Fruit fly (Drosophila melanogaster): ENCODE results near the gene CG15047.

CG15047 gene

DNA sequence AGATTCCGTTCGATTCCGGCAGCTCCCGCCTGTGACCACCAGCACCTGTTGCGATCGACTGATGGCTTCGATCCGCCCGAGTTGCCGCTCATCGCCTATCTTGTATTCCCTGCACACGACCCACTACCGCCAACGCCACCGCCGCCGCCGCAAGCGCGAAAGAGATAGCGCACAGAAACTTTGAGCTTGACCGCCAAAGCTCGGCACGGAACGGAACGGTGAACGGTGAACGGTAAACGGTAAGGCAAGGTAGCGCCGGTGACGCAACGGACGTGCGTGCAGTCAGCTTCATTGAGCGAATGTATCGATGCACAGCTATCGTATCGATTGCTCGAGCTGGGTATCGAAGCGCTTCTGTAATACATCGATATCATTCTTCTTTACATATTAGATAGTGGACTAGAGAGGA is 16.2 kb upstream of the CG15047 start, which contains the start of gene Ggt-1:
Gene Ggt-1 (minus strand): TSS at position 251 of the 409 bp plus-strand sequence.
- TF ChIP-seq Vsx2 (GFP tag; optimal IDR thresholded peaks at IDR 0.05; ENCODE audit: partially characterized antibody) (peak; percentile 10), dl (GFP tag; optimal IDR thresholded peaks at IDR 0.05; ENCODE audit: insufficient read depth in 1 of 2, partially characterized antibody in 2 of 2) (no peak), Dfd (GFP tag; optimal IDR thresholded peaks at IDR 0.05) (no peak), psq (GFP tag; optimal IDR thresholded peaks at IDR 0.05) (no peak), Sp1 (GFP tag; optimal IDR thresholded peaks at IDR 0.05) (no peak), Rel (GFP tag; optimal IDR thresholded peaks at IDR 0.05) (no peak), Rel (tag; optimal IDR thresholded peaks at IDR 0.05) (peak; percentile 31), sage (GFP tag; optimal IDR thresholded peaks at IDR 0.05) (no peak), N (GFP tag; optimal IDR thresholded peaks at IDR 0.05) (no peak), Myc (optimal IDR thresholded peaks at IDR 0.05) (no peak), br (GFP tag; optimal IDR thresholded peaks at IDR 0.05) (no peak), Jra (GFP tag; optimal IDR thresholded peaks at IDR 0.05) (no peak), HLH106 (tag; optimal IDR thresholded peaks at IDR 0.05) (no peak), fru (GFP tag; optimal IDR thresholded peaks at IDR 0.05) (no peak), CG9705 (GFP tag; optimal IDR thresholded peaks at IDR 0.05) (no peak), Hr78 (GFP tag; optimal IDR thresholded peaks at IDR 0.05) (no peak), CrebA (GFP tag; optimal IDR thresholded peaks at IDR 0.05; ENCODE audit: borderline replicate concordance) (no peak)

DNA sequence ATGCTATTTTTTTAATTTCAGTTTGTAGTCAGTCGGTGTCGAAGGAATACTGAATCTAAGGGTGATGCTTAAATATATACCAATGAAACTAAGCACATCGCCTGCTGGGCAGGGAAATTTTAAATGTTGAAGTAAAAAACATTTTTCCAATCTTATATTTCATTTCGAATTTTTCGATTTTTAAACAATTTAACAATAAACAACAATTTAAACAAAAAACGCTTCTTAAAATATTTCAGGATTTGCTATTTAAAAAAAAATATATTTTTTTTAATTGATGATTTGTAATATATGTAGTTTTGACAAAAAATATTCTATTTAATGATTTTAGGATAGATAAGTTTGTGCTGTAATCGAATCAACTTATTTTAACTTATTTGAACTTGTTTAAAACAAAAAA is 13.7 kb upstream of the CG15047 start, which contains the start of gene CG6470:
Gene CG6470 (minus strand): TSS at position 101 of the 400 bp plus-strand sequence.
- TF ChIP-seq Rel (GFP tag; optimal IDR thresholded peaks at IDR 0.05) (no peak), Rel (tag; optimal IDR thresholded peaks at IDR 0.05) (no peak), dl (GFP tag; optimal IDR thresholded peaks at IDR 0.05; ENCODE audit: insufficient read depth in 1 of 2, partially characterized antibody in 2 of 2) (no peak), rgr (GFP tag; optimal IDR thresholded peaks at IDR 0.05) (no peak), CG32264 (GFP tag; optimal IDR thresholded peaks at IDR 0.05) (no peak), Abd-B (GFP tag; optimal IDR thresholded peaks at IDR 0.05) (no peak), HLH106 (tag; optimal IDR thresholded peaks at IDR 0.05) (no peak), usp (GFP tag; optimal IDR thresholded peaks at IDR 0.05) (no peak), dmrt93B (GFP tag; optimal IDR thresholded peaks at IDR 0.05) (no peak), Vsx2 (GFP tag; optimal IDR thresholded peaks at IDR 0.05; ENCODE audit: partially characterized antibody) (no peak), ey (GFP tag; optimal IDR thresholded peaks at IDR 0.05) (no peak), Mio (GFP tag; optimal IDR thresholded peaks at IDR 0.05) (no peak), Dif (GFP tag; optimal IDR thresholded peaks at IDR 0.05; ENCODE audit: partially characterized antibody) (no peak)

dm6 chrX:18515205-18515921 is 13.1 kb upstream of the CG15047 start, which contains the start of the genes Bx and HisRS:
TSS of gene Bx (plus strand) at chrX:18515428.
TSS of gene HisRS (plus strand) at chrX:18515428.
- TF ChIP-seq Rel (GFP tag; optimal IDR thresholded peaks at IDR 0.05), result no peak
- TF ChIP-seq Rel (tag; optimal IDR thresholded peaks at IDR 0.05), result no peak
- peak; percentile 60 for TF ChIP-seq Myc (optimal IDR thresholded peaks at IDR 0.05)

DNA sequence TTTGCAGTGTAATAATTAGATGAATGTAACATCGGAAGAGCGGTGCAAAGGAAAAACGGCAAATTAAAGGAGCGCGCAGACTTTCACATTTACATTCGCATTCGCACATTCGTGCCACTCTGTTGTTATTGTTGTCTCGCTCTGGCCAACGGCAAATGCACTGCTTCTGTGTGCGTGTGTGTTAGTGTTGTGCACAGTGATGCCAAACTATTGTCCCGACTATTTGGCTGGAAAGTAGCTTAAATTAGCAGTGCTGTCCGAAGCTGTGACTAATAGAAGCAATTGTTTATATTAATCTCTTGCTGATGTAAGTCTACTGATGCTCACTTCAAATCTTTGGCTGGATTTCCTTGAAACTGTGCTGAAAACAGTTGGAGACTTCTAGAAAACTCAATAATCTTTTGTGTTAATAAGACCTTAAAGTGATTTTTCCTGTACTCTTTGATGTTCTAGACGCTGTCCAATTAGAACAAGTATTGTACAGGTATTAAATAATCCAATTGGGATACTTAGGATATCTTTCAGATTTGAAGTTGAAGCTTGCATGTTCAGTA is 12.4 kb upstream of the CG15047 start:
- TF ChIP-seq psq (GFP tag; optimal IDR thresholded peaks at IDR 0.05), result peak; percentile 53
- TF ChIP-seq Myc (optimal IDR thresholded peaks at IDR 0.05), result peak; percentile 87
- no peak for TF ChIP-seq Dif (GFP tag; optimal IDR thresholded peaks at IDR 0.05; ENCODE audit: partially characterized antibody)
- TF ChIP-seq woc (GFP tag; optimal IDR thresholded peaks at IDR 0.05), result peak; percentile 82

- no peak for TF ChIP-seq Hnf4 (GFP tag; optimal IDR thresholded peaks at IDR 0.05)
- no peak for TF ChIP-seq Dif (GFP tag; optimal IDR thresholded peaks at IDR 0.05; ENCODE audit: partially characterized antibody)
- TF ChIP-seq HLH106 (tag; optimal IDR thresholded peaks at IDR 0.05), result no peak
- no peak for TF ChIP-seq Dfd (GFP tag; optimal IDR thresholded peaks at IDR 0.05)
- no peak for TF ChIP-seq Sp1 (GFP tag; optimal IDR thresholded peaks at IDR 0.05)
- no peak for TF ChIP-seq dmrt93B (GFP tag; optimal IDR thresholded peaks at IDR 0.05)
- TF ChIP-seq psq (GFP tag; optimal IDR thresholded peaks at IDR 0.05), result no peak
Observed at dm6 chrX:18517415-18517814, 11.1 kb upstream of the CG15047 start.

- peak; percentile 66 for TF ChIP-seq Myc (optimal IDR thresholded peaks at IDR 0.05)
- no peak for TF ChIP-seq dl (GFP tag; optimal IDR thresholded peaks at IDR 0.05; ENCODE audit: insufficient read depth in 1 of 2, partially characterized antibody in 2 of 2)
- TF ChIP-seq Dif (GFP tag; optimal IDR thresholded peaks at IDR 0.05; ENCODE audit: partially characterized antibody), result peak; percentile 32
- TF ChIP-seq sage (GFP tag; optimal IDR thresholded peaks at IDR 0.05), result no peak
- peak; percentile 59 for TF ChIP-seq N (GFP tag; optimal IDR thresholded peaks at IDR 0.05)
Observed at dm6 chrX:18520360-18520759, 8.1 kb upstream of the CG15047 start.

Measured in whole organism, wandering third instar larva.